Worm (Caenorhabditis elegans): ENCODE data around the gene kin-18.

DNA sequence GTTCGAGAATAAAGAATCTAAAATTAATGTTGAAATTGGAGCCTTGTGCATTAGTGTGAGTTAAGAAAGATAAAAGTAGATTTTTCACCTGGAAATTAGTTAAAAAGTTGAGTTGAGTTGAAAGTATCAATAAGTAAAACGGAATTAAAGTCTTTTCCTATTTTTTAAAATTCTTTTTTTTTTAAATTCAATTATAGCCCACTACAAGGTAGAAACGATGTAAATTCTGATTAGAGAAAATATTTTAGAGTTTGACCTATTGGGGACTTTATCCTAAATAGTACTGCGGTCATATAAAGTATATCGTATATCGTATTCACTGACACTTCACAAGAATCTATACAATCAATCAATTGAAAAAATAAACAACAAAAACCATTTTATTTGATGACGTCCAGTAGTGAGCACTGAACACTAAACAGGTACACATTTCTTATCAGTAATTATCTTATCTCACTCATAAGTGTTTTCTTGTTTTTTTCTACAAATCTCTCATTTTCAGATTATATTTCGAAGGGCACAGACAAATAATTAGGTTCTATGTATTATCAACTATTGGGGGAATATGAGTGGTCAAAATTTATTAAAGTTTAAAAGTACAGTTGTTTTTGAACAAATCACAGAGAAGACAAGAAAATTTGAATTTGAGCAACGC, 30.6 kb upstream of the kin-18 start, which contains the start of gene wht-1:
- TF ChIP-seq him-1 (tag; optimal IDR thresholded peaks at IDR 0.05) (no peak), dao-5 (tag; optimal IDR thresholded peaks at IDR 0.05) (no peak), W03F9.2 (tag; optimal IDR thresholded peaks at IDR 0.05) (no peak)

Data from whole organism, L4/young adult.